Worm (Caenorhabditis elegans): ENCODE measurements around the gene F52D10.4.

F52D10.4 gene

DNA sequence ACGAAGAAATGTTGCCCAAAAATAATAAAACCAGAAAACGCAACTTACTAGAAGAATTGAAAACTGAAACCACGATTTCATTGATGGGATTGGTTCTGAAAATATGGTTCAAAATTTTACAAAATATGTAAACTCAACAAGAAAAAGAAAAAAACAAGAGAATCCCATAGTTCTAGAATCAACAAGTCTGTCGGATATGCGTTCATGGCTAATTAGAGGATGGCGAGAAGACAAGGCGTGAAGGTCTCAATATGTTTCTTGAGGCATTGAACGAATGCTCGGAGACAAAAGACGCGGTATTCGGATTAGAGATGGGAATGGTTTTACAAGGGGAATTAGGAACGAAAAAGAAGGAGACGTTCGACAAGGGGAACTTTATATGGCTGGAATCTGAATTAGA is 33.5 kb downstream of the F52D10.4 start, which contains the start of gene cutl-11:
Gene cutl-11, minus strand, starts transcription at position 101 of the 400 bp plus-strand sequence.
- TF ChIP-seq die-1 (tag; optimal IDR thresholded peaks at IDR 0.05) (no peak), egl-44 (GFP tag; IDR thresholded peaks at IDR 0.05) (no peak), efl-1 (GFP tag; optimal IDR thresholded peaks at IDR 0.05) (no peak)

DNA sequence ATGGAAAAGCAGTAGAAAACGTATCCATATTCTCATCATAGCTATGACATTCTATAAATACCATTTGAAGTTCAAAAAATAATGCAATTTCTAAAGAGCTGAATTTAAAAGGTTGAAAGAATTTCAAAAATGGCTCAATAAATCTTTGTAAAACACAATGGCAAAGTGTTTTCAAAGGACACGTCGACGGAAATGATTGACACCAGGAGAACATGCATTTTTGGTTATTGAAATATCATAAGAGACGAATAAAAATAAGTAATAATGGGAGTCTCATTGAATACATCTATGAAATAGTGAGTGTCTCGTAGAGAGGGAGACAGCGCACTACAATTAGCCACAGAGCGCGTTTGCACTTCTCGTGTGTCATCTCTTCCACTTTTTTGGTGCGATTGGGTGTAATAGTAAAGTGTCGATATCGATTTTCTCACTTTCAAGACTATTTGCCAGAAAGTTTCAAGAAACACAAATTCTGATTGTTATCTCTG is 39.3 kb downstream of the F52D10.4 start, which contains the start of gene T04F8.2:
Gene T04F8.2, minus strand, starts transcription at position 51 of the 488 bp plus-strand sequence.
- TF ChIP-seq ZK185.1 (tag; optimal IDR thresholded peaks at IDR 0.05; ENCODE audit: poor library complexity, severe bottlenecking) (peak; percentile 64), dox-1 (GFP tag; IDR thresholded peaks at IDR 0.05) (peak; percentile 52; the same call in 1 of the 2 replicates), lin-26 (GFP tag; IDR thresholded peaks at IDR 0.05) (peak; percentile 37; the same call in 1 of the 2 replicates), nfya-1 (tag; optimal IDR thresholded peaks at IDR 0.05; ENCODE audit: borderline replicate concordance, insufficient read depth) (no peak), F23B12.7 (tag; optimal IDR thresholded peaks at IDR 0.05; ENCODE audit: insufficient read depth) (peak; percentile 53), hrde-1 (tag; optimal IDR thresholded peaks at IDR 0.05; ENCODE audit: borderline replicate concordance) (no peak), let-607 (tag; optimal IDR thresholded peaks at IDR 0.05) (peak; percentile 94), ama-1 (optimal IDR thresholded peaks at IDR 0.05) (no peak), ama-1 (GFP tag; optimal IDR thresholded peaks at IDR 0.05) (no peak), ztf-6 (GFP tag; IDR thresholded peaks at IDR 0.05) (no peak), cebp-1 (GFP tag; IDR thresholded peaks at IDR 0.05) (no peak), cebp-1 (tag; optimal IDR thresholded peaks at IDR 0.05) (peak; percentile 67), attf-5 (GFP tag; optimal IDR thresholded peaks at IDR 0.05) (peak; percentile 52), ceh-27 (GFP tag; optimal IDR thresholded peaks at IDR 0.05) (peak; percentile 39), nhr-80 (tag; optimal IDR thresholded peaks at IDR 0.05) (peak; percentile 91), mcd-1 (GFP tag; IDR thresholded peaks at IDR 0.05) (peak; percentile 92), hmg-1.2 (GFP tag; IDR thresholded peaks at IDR 0.05) (peak; percentile 40; the same call in 1 of the 2 replicates), bed-2 (GFP tag; IDR thresholded peaks at IDR 0.05) (no peak), B0019.2 (GFP tag; conservative IDR thresholded peaks at IDR 0.05) (no peak), aptf-3 (GFP tag; IDR thresholded peaks at IDR 0.05) (no peak), ztf-18 (tag; optimal IDR thresholded peaks at IDR 0.05) (no peak), snpc-4 (GFP tag; optimal IDR thresholded peaks at IDR 0.05) (no peak), snpc-4 (tag; optimal IDR thresholded peaks at IDR 0.05) (peak in 1 of 4 experiments; percentile 32), lin-40 (tag; optimal IDR thresholded peaks at IDR 0.05) (peak; percentile 67), Y67H2A.10 (GFP tag; conservative IDR thresholded peaks at IDR 0.05) (no peak)

DNA sequence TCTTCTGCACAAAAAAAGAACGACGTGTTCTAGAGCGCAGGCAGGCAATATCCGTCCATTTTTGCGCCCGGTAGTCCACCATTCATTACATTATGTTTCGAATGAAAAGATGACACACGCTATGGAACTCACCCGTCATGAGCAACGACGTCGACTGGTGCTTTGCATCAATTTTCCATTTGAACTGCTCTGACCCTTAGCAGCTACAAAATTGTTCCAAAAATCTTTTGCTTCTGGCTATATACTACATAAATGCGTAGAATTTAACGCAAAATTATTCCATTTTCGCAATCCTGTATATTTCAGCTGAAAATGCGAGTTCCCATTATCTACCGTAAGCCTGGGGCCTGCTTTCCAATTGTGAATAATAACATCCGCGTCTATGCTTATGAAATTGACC is 41.1 kb downstream of the F52D10.4 start, which contains the start of gene T04F8.3:
Gene T04F8.3, plus strand, starts transcription at position 301 of the 400 bp plus-strand sequence.
- TF ChIP-seq ztf-26 (tag; optimal IDR thresholded peaks at IDR 0.05) (no peak), attf-5 (GFP tag; optimal IDR thresholded peaks at IDR 0.05) (no peak), madf-8 (GFP tag; conservative IDR thresholded peaks at IDR 0.05) (no peak), sea-2 (GFP tag; IDR thresholded peaks at IDR 0.05) (no peak), egl-44 (GFP tag; IDR thresholded peaks at IDR 0.05) (no peak), ceh-91 (GFP tag; IDR thresholded peaks at IDR 0.05) (no peak), ceh-27 (GFP tag; optimal IDR thresholded peaks at IDR 0.05) (no peak), zfh-2 (GFP tag; conservative IDR thresholded peaks at IDR 0.05) (no peak), aptf-3 (GFP tag; IDR thresholded peaks at IDR 0.05) (no peak), attf-6 (GFP tag; IDR thresholded peaks at IDR 0.05) (no peak), madf-3 (GFP tag; IDR thresholded peaks at IDR 0.05) (no peak), mes-4 (tag; optimal IDR thresholded peaks at IDR 0.05) (no peak), hrde-1 (tag; optimal IDR thresholded peaks at IDR 0.05; ENCODE audit: borderline replicate concordance) (no peak), zim-3 (tag; optimal IDR thresholded peaks at IDR 0.05) (no peak), ztf-6 (GFP tag; IDR thresholded peaks at IDR 0.05) (no peak), tbx-9 (tag; optimal IDR thresholded peaks at IDR 0.05; ENCODE audit: borderline replicate concordance) (no peak), K11D2.4 (GFP tag; IDR thresholded peaks at IDR 0.05) (no peak), madf-10 (tag; optimal IDR thresholded peaks at IDR 0.05) (no peak), unc-130 (GFP tag; optimal IDR thresholded peaks at IDR 0.05) (no peak), nhr-80 (tag; optimal IDR thresholded peaks at IDR 0.05) (no peak)

All from whole organism, young adult.